Worm (Caenorhabditis elegans) whole organism, early embryonic: ENCODE measurements around the gene F56C9.3.

Experiments used
- B0310.2 ChIP-seq: sonication (generic microtip); optimal IDR thresholded peaks from 2 replicates; lab custom pipeline; 2016; ENCODE audit warnings: mild to moderate bottlenecking, missing genetic modification characterization, missing compliant biosample characterization
- F13C5.2 ChIP-seq: sonication (generic microtip); optimal IDR thresholded peaks from 2 replicates; lab custom pipeline; 2017; ENCODE audit warnings: mild to moderate bottlenecking, missing genetic modification characterization, inconsistent platforms, missing compliant biosample characterization
- aly-1 ChIP-seq: sonication (generic microtip); optimal IDR thresholded peaks from 2 replicates; lab custom pipeline; 2016; ENCODE audit warnings: missing genetic modification characterization, missing compliant biosample characterization
- ama-1 ChIP-seq: fragments of 150-350 bp; optimal IDR thresholded peaks from 2 replicates; lab custom pipeline; 2014
- ceh-13 ChIP-seq: fragments of 200-800 bp; sonication (Bioruptor generic); optimal IDR thresholded peaks from 2 replicates; lab custom pipeline; 2018; ENCODE audit warnings: mild to moderate bottlenecking, missing genetic modification characterization, missing compliant biosample characterization
- ceh-36 ChIP-seq: sonication (generic microtip); optimal IDR thresholded peaks from 2 replicates; lab custom pipeline; 2016; ENCODE audit warnings: missing genetic modification characterization, inconsistent platforms, missing compliant biosample characterization
- ets-7 ChIP-seq: sonication (generic microtip); optimal IDR thresholded peaks from 2 replicates; lab custom pipeline; 2016; ENCODE audit warnings: missing genotype, missing genetic modification characterization, missing compliant biosample characterization
- flt-1 ChIP-seq: fragments of 200-800 bp; sonication (Bioruptor generic); IDR thresholded peaks from 2 replicates; pipeline ENCODE4 v1.3.6; 2022; ENCODE audit warnings: missing genetic modification characterization, missing compliant biosample characterization
- hmbx-1 ChIP-seq: sonication (generic microtip); optimal IDR thresholded peaks from 2 replicates; lab custom pipeline; 2016; ENCODE audit warnings: mild to moderate bottlenecking, missing genetic modification characterization, missing compliant biosample characterization
- hmg-4 ChIP-seq: fragments of 200-800 bp; sonication (Bioruptor generic); optimal IDR thresholded peaks from 2 replicates; lab custom pipeline; 2018; ENCODE audit warnings: mild to moderate bottlenecking, missing genetic modification characterization, missing compliant biosample characterization
- hnd-1 ChIP-seq: sonication (generic microtip); optimal IDR thresholded peaks from 2 replicates; lab custom pipeline; 2016; ENCODE audit warnings: missing genetic modification characterization, missing compliant biosample characterization
- pes-1 ChIP-seq: fragments of 200-800 bp; sonication (Bioruptor generic); IDR thresholded peaks from 2 replicates; pipeline ENCODE4 v1.3.6; 2022; ENCODE audit warnings: missing genetic modification reagents, missing genetic modification characterization, missing compliant biosample characterization
- scrt-1 ChIP-seq: fragments of 200-800 bp; sonication (Bioruptor generic); IDR thresholded peaks from 2 replicates; pipeline ENCODE4 v1.3.6; 2022; ENCODE audit warnings: missing genetic modification characterization, missing compliant biosample characterization
- sea-1 ChIP-seq: fragments of 200-800 bp; sonication (Bioruptor generic); conservative IDR thresholded peaks from 2 replicates; pipeline ENCODE4 v1.3.6; 2022; ENCODE audit warnings: missing genetic modification characterization, missing compliant biosample characterization
- tbx-11 ChIP-seq: fragments of 200-800 bp; sonication (Bioruptor generic); IDR thresholded peaks from 2 replicates; pipeline ENCODE4 v1.3.6; 2022; ENCODE audit warnings: missing genetic modification characterization, missing compliant biosample characterization
- tbx-37 ChIP-seq: fragments of 200-800 bp; sonication (Bioruptor generic); conservative IDR thresholded peaks from 2 replicates; pipeline ENCODE4 v1.3.6; 2022; ENCODE audit warnings: missing genetic modification reagents, missing genetic modification characterization, missing compliant biosample characterization
- tra-4 ChIP-seq: sonication (generic microtip); optimal IDR thresholded peaks from 2 replicates; lab custom pipeline; 2017; ENCODE audit warnings: missing genetic modification characterization, missing compliant biosample characterization

The F56C9.3 gene

DNA sequence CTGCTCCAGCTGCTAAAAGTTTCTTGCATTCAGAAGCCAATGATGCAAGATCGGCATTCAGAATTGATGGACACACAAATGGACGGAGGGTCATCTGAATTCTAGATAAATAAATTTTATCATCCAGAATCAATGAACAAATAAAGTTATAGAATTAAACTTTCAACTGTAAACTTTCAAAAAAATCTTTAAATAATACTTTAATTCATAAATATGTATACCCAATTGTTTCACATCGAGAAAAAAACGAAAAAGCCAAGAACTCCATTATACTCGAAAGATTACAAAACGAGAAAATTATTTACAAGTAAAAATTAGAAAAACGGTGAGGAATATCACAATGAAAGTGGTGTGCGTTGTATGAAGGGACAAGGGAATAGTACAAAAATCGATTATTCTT lies 36.0 kb downstream of the F56C9.3 start, which contains the start of gene F08F8.7:
Gene F08F8.7, minus strand, starts transcription at position 101 of the 400 bp plus-strand sequence.
- no peak for TF ChIP-seq hmg-4
- TF ChIP-seq sea-1 (GFP tag; lab: Robert Waterston, UW) = no peak
- TF ChIP-seq F13C5.2 = no peak
- TF ChIP-seq flt-1 = no peak
- no peak for TF ChIP-seq pes-1 (GFP tag; lab: Robert Waterston, UW)
- TF ChIP-seq tbx-11 (GFP tag; lab: Robert Waterston, UW) = no peak
- no peak for TF ChIP-seq tbx-37
- TF ChIP-seq aly-1 (tag; lab: Kevin White, UChicago) = no peak
- TF ChIP-seq B0310.2 (tag; lab: Kevin White, UChicago) = no peak
- no peak for TF ChIP-seq ets-7
- TF ChIP-seq scrt-1 (GFP tag; lab: Robert Waterston, UW) = no peak
- no peak for TF ChIP-seq ceh-36 (tag; lab: Kevin White, UChicago)
- TF ChIP-seq hmbx-1 (tag; lab: Kevin White, UChicago) = no peak
- TF ChIP-seq ama-1 = no peak

DNA sequence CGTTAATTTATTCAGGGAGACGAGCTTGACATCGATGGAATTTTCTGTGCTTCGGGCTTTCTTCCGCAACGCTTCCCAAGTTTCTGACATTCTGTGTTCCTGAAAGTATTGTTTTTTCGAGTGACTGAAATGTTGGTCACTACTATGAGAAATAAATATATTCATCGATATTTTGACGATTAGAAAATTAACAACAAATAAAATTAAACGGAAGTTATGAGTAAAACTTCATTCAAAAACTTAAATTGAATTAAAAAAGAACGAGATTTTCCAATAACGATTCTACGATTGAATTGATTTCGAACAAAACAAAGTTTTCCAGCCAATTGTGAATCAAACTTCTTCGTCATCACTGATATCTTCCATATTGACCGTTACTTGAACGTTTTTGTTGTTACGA lies 38.0 kb downstream of the F56C9.3 start, which contains the start of gene gos-28:
Gene gos-28, minus strand, starts transcription at position 101 of the 400 bp plus-strand sequence.
- TF ChIP-seq tra-4 (tag; lab: Kevin White, UChicago) = no peak
- no peak for TF ChIP-seq scrt-1 (GFP tag; lab: Robert Waterston, UW)
- no peak for TF ChIP-seq pes-1 (GFP tag; lab: Robert Waterston, UW)
- TF ChIP-seq ceh-36 (tag; lab: Kevin White, UChicago) = no peak
- TF ChIP-seq ceh-13 (GFP tag; lab: Kevin White, UChicago) = no peak
- TF ChIP-seq F13C5.2 = no peak
- no peak for TF ChIP-seq ets-7
- TF ChIP-seq tbx-11 (GFP tag; lab: Robert Waterston, UW) = no peak
- TF ChIP-seq B0310.2 (tag; lab: Kevin White, UChicago) = no peak
- no peak for TF ChIP-seq aly-1 (tag; lab: Kevin White, UChicago)
- TF ChIP-seq sea-1 (GFP tag; lab: Robert Waterston, UW) = no peak
- no peak for TF ChIP-seq hnd-1 (tag; lab: Kevin White, UChicago)
- TF ChIP-seq tbx-37 = no peak
- TF ChIP-seq flt-1 = no peak
- TF ChIP-seq ama-1 = no peak

DNA sequence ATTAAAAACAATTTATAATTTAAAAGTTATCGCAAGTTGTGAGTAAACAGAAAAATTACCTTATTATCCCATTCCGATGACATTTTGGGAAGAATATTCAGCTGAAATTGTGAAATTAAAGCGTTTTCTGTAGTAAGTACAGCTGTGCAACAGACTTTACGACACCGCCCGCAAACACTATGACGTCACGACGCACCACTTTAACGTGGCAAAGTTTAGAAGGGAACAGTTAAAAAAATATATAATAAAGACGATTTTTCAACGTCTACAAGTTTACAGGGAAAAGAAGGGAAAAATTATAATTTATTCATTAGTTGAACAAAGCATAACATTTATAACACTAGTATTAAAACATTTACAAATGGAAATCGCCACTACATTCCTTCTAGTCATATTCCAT lies 42.8 kb downstream of the F56C9.3 start, which contains the start of gene F08F8.9:
Gene F08F8.9, minus strand, starts transcription at position 101 of the 400 bp plus-strand sequence.
- TF ChIP-seq B0310.2 (tag; lab: Kevin White, UChicago) (no peak), hmg-4 (no peak), hmbx-1 (tag; lab: Kevin White, UChicago) (no peak), sea-1 (GFP tag; lab: Robert Waterston, UW) (no peak), hnd-1 (tag; lab: Kevin White, UChicago) (no peak), ceh-36 (tag; lab: Kevin White, UChicago) (no peak), pes-1 (GFP tag; lab: Robert Waterston, UW) (no peak), ets-7 (no peak), tbx-11 (GFP tag; lab: Robert Waterston, UW) (no peak), tbx-37 (no peak), F13C5.2 (no peak), tra-4 (tag; lab: Kevin White, UChicago) (no peak), scrt-1 (GFP tag; lab: Robert Waterston, UW) (no peak), flt-1 (no peak), ama-1 (no peak), aly-1 (tag; lab: Kevin White, UChicago) (no peak), ceh-13 (GFP tag; lab: Kevin White, UChicago) (no peak)

DNA sequence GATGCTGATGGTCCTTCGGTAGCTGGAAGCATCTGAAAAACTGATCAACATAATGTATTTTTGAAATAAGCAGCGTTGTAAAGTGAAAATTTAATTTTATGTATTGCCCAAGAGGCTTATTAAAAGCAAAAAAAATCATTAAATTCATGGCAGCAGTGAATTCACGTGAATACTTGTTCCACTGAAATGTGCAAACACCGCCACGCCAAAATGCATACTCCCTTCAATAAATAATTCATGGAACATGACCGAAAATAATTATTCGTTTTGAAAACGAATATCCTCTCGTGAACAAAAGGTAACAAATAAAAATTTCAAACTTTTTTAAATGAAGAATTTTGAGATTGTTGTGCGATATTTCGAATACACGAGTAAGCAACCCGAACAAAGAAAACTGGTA lies 46.3 kb downstream of the F56C9.3 start, which contains the start of gene F08F8.10:
Gene F08F8.10, minus strand, starts transcription at position 38 of the 400 bp plus-strand sequence.
- TF ChIP-seq ceh-13 (GFP tag; lab: Kevin White, UChicago) (no peak), pes-1 (GFP tag; lab: Robert Waterston, UW) (no peak), ceh-36 (tag; lab: Kevin White, UChicago) (no peak), tbx-11 (GFP tag; lab: Robert Waterston, UW) (no peak), tra-4 (tag; lab: Kevin White, UChicago) (no peak), hmbx-1 (tag; lab: Kevin White, UChicago) (no peak), ama-1 (no peak), scrt-1 (GFP tag; lab: Robert Waterston, UW) (no peak), tbx-37 (no peak), B0310.2 (tag; lab: Kevin White, UChicago) (no peak), sea-1 (GFP tag; lab: Robert Waterston, UW) (no peak), aly-1 (tag; lab: Kevin White, UChicago) (no peak), hnd-1 (tag; lab: Kevin White, UChicago) (no peak), ets-7 (no peak), flt-1 (no peak), hmg-4 (no peak)

DNA sequence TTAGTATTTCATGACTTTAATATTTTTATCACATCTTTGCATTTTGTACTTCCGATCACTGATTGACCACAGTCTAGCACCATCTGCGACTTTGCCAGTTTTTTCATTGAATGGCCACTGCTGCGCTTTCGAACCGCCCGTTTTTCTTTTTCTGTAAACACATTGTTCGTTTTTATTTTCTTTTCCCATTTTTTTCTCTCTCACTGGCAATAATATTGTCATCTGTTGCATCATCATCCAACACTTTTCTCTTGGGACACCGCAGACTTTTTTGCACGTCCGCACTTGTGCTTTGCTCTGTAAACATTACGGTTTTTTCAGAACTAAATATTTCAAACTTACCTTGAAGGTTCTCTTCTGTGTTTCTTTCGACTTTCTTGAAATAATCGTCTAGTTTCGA lies 47.5 kb downstream of the F56C9.3 start:
- TF ChIP-seq hnd-1 (tag; lab: Kevin White, UChicago) (no peak), ets-7 (no peak), tbx-11 (GFP tag; lab: Robert Waterston, UW) (no peak), tbx-37 (no peak), aly-1 (tag; lab: Kevin White, UChicago) (no peak), tra-4 (tag; lab: Kevin White, UChicago) (no peak), ama-1 (no peak), F13C5.2 (no peak), sea-1 (GFP tag; lab: Robert Waterston, UW) (no peak), pes-1 (GFP tag; lab: Robert Waterston, UW) (no peak), B0310.2 (tag; lab: Kevin White, UChicago) (no peak)

DNA sequence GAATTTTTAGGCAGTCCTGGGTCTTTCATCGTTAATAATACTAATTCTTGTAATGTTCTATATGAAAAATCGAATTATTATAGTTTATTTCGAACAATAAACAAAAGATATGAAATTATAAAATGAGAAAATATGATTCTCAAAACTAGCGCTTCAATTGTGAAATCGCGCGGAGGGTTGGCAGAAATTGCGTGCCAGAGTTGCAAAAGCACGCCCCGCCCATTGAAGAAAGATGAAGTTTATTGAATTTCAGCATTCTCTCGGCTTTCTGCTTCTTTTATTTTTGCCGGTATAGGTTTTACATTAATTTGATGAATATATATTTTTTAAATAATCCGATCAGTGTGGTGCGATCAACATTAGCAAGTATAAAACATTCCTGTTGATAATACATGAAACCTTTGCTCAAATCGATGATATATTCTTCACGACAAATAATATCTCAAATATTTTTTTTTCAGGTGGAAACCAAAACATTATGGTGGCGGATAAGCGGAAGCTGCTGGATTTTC lies 48.0 kb downstream of the F56C9.3 start, which contains the start of the genes eco-1 and hmgr-1:
Gene eco-1, minus strand, starts transcription at position 59 of the 512 bp plus-strand sequence.
Gene hmgr-1, plus strand, starts transcription at position 462 of the 512 bp plus-strand sequence.
- no peak for TF ChIP-seq flt-1
